Worm (Caenorhabditis elegans): ENCODE data around the gene mnk-1.

mnk-1 gene

ce11 chrII:10507906-10508305 lies 46.9 kb downstream of the mnk-1 start:
- no peak for TF ChIP-seq ceh-90 (tag; optimal IDR thresholded peaks at IDR 0.05)
- no peak for TF ChIP-seq swsn-7 (tag; optimal IDR thresholded peaks at IDR 0.05)
- TF ChIP-seq egl-13 (tag; optimal IDR thresholded peaks at IDR 0.05): no peak
- TF ChIP-seq hpl-2 (GFP tag; optimal IDR thresholded peaks at IDR 0.05): no peak
- TF ChIP-seq xbp-1 (tag; optimal IDR thresholded peaks at IDR 0.05): no peak
- TF ChIP-seq hlh-17 (GFP tag; optimal IDR thresholded peaks at IDR 0.05; ENCODE audit: borderline replicate concordance): no peak
- no peak for TF ChIP-seq nhr-19 (GFP tag; conservative IDR thresholded peaks at IDR 0.05)
- TF ChIP-seq nhr-28 (tag; optimal IDR thresholded peaks at IDR 0.05): no peak
- no peak for TF ChIP-seq egl-27 (tag; optimal IDR thresholded peaks at IDR 0.05)
- no peak for TF ChIP-seq ztf-11 (tag; optimal IDR thresholded peaks at IDR 0.05)
- no peak for TF ChIP-seq mef-2 (tag; optimal IDR thresholded peaks at IDR 0.05)
- no peak for TF ChIP-seq sup-37 (GFP tag; optimal IDR thresholded peaks at IDR 0.05)
- TF ChIP-seq rnt-1 (tag; optimal IDR thresholded peaks at IDR 0.05): no peak

ce11 chrII:10505949-10506348 lies 48.9 kb downstream of the mnk-1 start:
- TF ChIP-seq sptf-1 (tag; optimal IDR thresholded peaks at IDR 0.05): no peak
- TF ChIP-seq zip-4 (GFP tag; optimal IDR thresholded peaks at IDR 0.05): no peak
- no peak for TF ChIP-seq nhr-77 (tag; optimal IDR thresholded peaks at IDR 0.05)
- no peak for TF ChIP-seq alr-1 (tag; optimal IDR thresholded peaks at IDR 0.05; ENCODE audit: borderline replicate concordance)
- no peak for TF ChIP-seq zag-1 (tag; optimal IDR thresholded peaks at IDR 0.05)
- no peak for TF ChIP-seq nhr-12 (tag; optimal IDR thresholded peaks at IDR 0.05)
- TF ChIP-seq lin-14 (GFP tag; optimal IDR thresholded peaks at IDR 0.05): peak; percentile 63
- no peak for TF ChIP-seq elt-2 (tag; optimal IDR thresholded peaks at IDR 0.05)
- peak; percentile 34 for TF ChIP-seq snu-23 (GFP tag; optimal IDR thresholded peaks at IDR 0.05)
- TF ChIP-seq jun-1 (tag; optimal IDR thresholded peaks at IDR 0.05): no peak
- TF ChIP-seq tbx-2 (tag; optimal IDR thresholded peaks at IDR 0.05): no peak
- no peak for TF ChIP-seq swsn-7 (tag; optimal IDR thresholded peaks at IDR 0.05)
- TF ChIP-seq ztf-4 (tag; optimal IDR thresholded peaks at IDR 0.05): no peak
- no peak for TF ChIP-seq C16A3.4 (tag; optimal IDR thresholded peaks at IDR 0.05)
- no peak for TF ChIP-seq fos-1 (tag; optimal IDR thresholded peaks at IDR 0.05)
- no peak for TF ChIP-seq mef-2 (tag; optimal IDR thresholded peaks at IDR 0.05)
- peak; percentile 36 for TF ChIP-seq nhr-85 (tag)
- TF ChIP-seq lir-3 (tag; optimal IDR thresholded peaks at IDR 0.05; ENCODE audit: poor library complexity): no peak
- no peak for TF ChIP-seq dpl-1 (GFP tag; optimal IDR thresholded peaks at IDR 0.05)
- peak; percentile 41 for TF ChIP-seq blmp-1 (tag; optimal IDR thresholded peaks at IDR 0.05)
- TF ChIP-seq efl-1 (optimal IDR thresholded peaks at IDR 0.05): no peak
- no peak for TF ChIP-seq efl-1 (GFP tag; optimal IDR thresholded peaks at IDR 0.05 in 1 of 2)
- no peak for TF ChIP-seq ceh-63 (GFP tag; optimal IDR thresholded peaks at IDR 0.05)
- no peak for TF ChIP-seq nhr-11 (tag; optimal IDR thresholded peaks at IDR 0.05)

ce11 chrII:10504729-10505128 lies 50.1 kb downstream of the mnk-1 start:
- TF ChIP-seq lsy-2 (tag; optimal IDR thresholded peaks at IDR 0.05): peak in 1 of 2 experiments; percentile 19
- no peak for TF ChIP-seq pax-3 (tag; optimal IDR thresholded peaks at IDR 0.05)
- peak; percentile 57 for TF ChIP-seq lin-14 (GFP tag; optimal IDR thresholded peaks at IDR 0.05)
- peak; percentile 28 for TF ChIP-seq nhr-77 (tag; optimal IDR thresholded peaks at IDR 0.05)
- TF ChIP-seq ets-5 (GFP tag; IDR thresholded peaks at IDR 0.05): no peak
- TF ChIP-seq rnt-1 (tag; optimal IDR thresholded peaks at IDR 0.05): no peak
- TF ChIP-seq nhr-85 (tag): peak; percentile 30
- no peak for TF ChIP-seq grh-1 (GFP tag; IDR thresholded peaks at IDR 0.05)
- TF ChIP-seq nhr-71 (tag; optimal IDR thresholded peaks at IDR 0.05): peak; percentile 23
- TF ChIP-seq mab-9 (GFP tag; IDR thresholded peaks at IDR 0.05): no peak
- TF ChIP-seq lin-13 (GFP tag; optimal IDR thresholded peaks at IDR 0.05): no peak
- TF ChIP-seq nhr-28 (tag; optimal IDR thresholded peaks at IDR 0.05): no peak
- peak; percentile 40 for TF ChIP-seq mep-1 (tag; optimal IDR thresholded peaks at IDR 0.05)
- no peak for TF ChIP-seq efl-1 (optimal IDR thresholded peaks at IDR 0.05)
- peak in 1 of 2 experiments; percentile 1 for TF ChIP-seq efl-1 (GFP tag; optimal IDR thresholded peaks at IDR 0.05 in 1 of 2)
- TF ChIP-seq tbx-2 (tag; optimal IDR thresholded peaks at IDR 0.05): no peak
- peak; percentile 62 for TF ChIP-seq blmp-1 (tag; optimal IDR thresholded peaks at IDR 0.05)
- peak; percentile 13 for TF ChIP-seq nhr-20 (tag; optimal IDR thresholded peaks at IDR 0.05)
- no peak for TF ChIP-seq nhr-47 (tag; optimal IDR thresholded peaks at IDR 0.05)
